Worm (Caenorhabditis elegans): ENCODE data around the gene F22B3.10.

DNA sequence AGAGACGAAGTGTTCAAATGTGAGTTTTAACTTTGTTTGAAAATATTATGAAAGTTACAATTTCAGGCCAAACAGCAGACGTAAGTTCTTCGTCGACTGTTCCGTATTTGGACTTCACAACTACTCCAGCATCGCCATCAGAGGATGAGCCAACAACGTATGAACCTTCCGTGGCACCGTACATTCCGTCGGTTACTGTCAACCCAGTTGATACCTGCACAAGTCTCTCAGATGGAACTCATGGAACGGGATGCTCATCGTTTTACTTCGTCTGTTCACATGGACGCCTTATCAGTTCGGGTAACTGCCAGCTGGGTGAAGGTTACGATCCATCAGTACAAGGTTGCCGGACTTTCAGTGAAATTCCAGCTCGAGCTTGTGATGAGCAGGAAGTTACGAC, 39.1 kb downstream of the F22B3.10 start:
- TF ChIP-seq ceh-20 (GFP tag; IDR thresholded peaks at IDR 0.05) (no peak), mdl-1 (tag; optimal IDR thresholded peaks at IDR 0.05) (no peak), jun-1 (tag; optimal IDR thresholded peaks at IDR 0.05) (no peak), lir-3 (tag; optimal IDR thresholded peaks at IDR 0.05) (no peak), snpc-4 (tag; optimal IDR thresholded peaks at IDR 0.05) (no peak), unc-130 (GFP tag; optimal IDR thresholded peaks at IDR 0.05) (no peak), pqm-1 (tag; optimal IDR thresholded peaks at IDR 0.05) (no peak), Y105C5A.15 (GFP tag; IDR thresholded peaks at IDR 0.05) (no peak), dve-1 (tag; optimal IDR thresholded peaks at IDR 0.05; ENCODE audit: insufficient read depth) (no peak), zag-1 (tag; optimal IDR thresholded peaks at IDR 0.05) (no peak), ceh-82 (tag; optimal IDR thresholded peaks at IDR 0.05) (no peak)

Measured in whole organism, L4 larva.